7 worm cellular contexts compared by ENCODE assay signal in the genomic region with DNA sequence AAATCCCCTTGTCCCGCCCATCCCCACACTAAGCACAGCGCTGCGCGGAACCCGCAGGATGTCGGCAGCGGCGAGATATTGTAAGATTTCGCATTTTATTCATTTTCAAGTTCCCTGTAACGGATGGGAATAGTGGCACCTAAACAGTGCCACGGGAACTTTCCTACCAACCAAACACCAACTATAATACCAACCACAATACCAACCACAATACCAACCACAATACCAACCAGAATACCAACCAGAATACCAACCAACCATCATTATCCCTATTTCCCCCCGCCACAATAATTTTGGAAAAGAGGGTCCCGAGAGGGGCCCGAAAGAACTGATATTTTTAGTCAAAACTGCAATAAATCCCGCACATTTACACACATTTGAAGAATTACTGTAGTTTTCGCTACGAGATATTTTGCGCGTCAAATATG.
TF ChIP-seq lines count a peak whose summit lies in the region.

No protein-coding gene starts in this region.

TF ChIP-seq in whole organism, L1 larva, 84 proteins besides CTCF, POLR2A, EP300 and RAD21:
- TF ChIP-seq efl-1 (optimal IDR thresholded peaks at IDR 0.05; lab: Kevin White, UChicago) (no peak), efl-1 (GFP tag; optimal IDR thresholded peaks at IDR 0.05 in 1 of 2; lab: Kevin White, UChicago) (peak in 1 of 2 experiments; percentile 47), nhr-47 (tag; optimal IDR thresholded peaks at IDR 0.05; lab: Kevin White, UChicago) (no peak), nhr-85 (tag; lab: Kevin White, UChicago) (peak; percentile 68), snpc-4 (tag; optimal IDR thresholded peaks at IDR 0.05; lab: Kevin White, UChicago) (peak; percentile 92)

TF ChIP-seq in whole organism, L2 larva, 48 proteins besides CTCF, POLR2A, EP300 and RAD21:
- no peak for TF ChIP-seq fos-1 (tag; optimal IDR thresholded peaks at IDR 0.05; lab: Kevin White, UChicago)
- TF ChIP-seq sma-3 (GFP tag; optimal IDR thresholded peaks at IDR 0.05; lab: Kevin White, UChicago), result peak; percentile 9
- TF ChIP-seq snpc-4 (tag; optimal IDR thresholded peaks at IDR 0.05; lab: Kevin White, UChicago), result peak; percentile 90
TF ChIP-seq in whole organism, L2 larva: peak in this region for 2.

TF ChIP-seq in whole organism, L3 larva, 47 proteins besides CTCF, POLR2A, EP300 and RAD21:
- peak; percentile 77 for TF ChIP-seq ama-1 (optimal IDR thresholded peaks at IDR 0.05; lab: Kevin White, UChicago)
- TF ChIP-seq snpc-4 (tag; optimal IDR thresholded peaks at IDR 0.05; lab: Kevin White, UChicago), result peak; percentile 89
- TF ChIP-seq fkh-2 (tag; optimal IDR thresholded peaks at IDR 0.05; lab: Kevin White, UChicago), result no peak
- no peak for TF ChIP-seq ceh-28 (tag; optimal IDR thresholded peaks at IDR 0.05; lab: Kevin White, UChicago)
- no peak for TF ChIP-seq nhr-11 (tag; optimal IDR thresholded peaks at IDR 0.05; lab: Kevin White, UChicago)
- TF ChIP-seq ceh-9 (tag; optimal IDR thresholded peaks at IDR 0.05; lab: Kevin White, UChicago), result no peak
- no peak for TF ChIP-seq fos-1 (tag; optimal IDR thresholded peaks at IDR 0.05; lab: Kevin White, UChicago)

TF ChIP-seq in whole organism, L4 larva, 104 proteins besides CTCF, POLR2A, EP300 and RAD21 (continues in another document):
- TF ChIP-seq ctbp-1 (GFP tag; IDR thresholded peaks at IDR 0.05; lab: Robert Waterston, UW) (no peak), daf-16 (GFP tag; optimal IDR thresholded peaks at IDR 0.05; lab: Kevin White, UChicago) (no peak), daf-16 (tag; optimal IDR thresholded peaks at IDR 0.05; lab: Kevin White, UChicago) (no peak), snpc-4 (tag; optimal IDR thresholded peaks at IDR 0.05; lab: Kevin White, UChicago) (peak; percentile 74), nhr-76 (tag; optimal IDR thresholded peaks at IDR 0.05; lab: Kevin White, UChicago) (no peak), set-16 (GFP tag; IDR thresholded peaks at IDR 0.05; lab: Robert Waterston, UW) (no peak), skn-1 (tag; optimal IDR thresholded peaks at IDR 0.05; lab: Kevin White, UChicago) (no peak), ceh-20 (GFP tag; IDR thresholded peaks at IDR 0.05; lab: Robert Waterston, UW) (no peak), fkh-10 (GFP tag; optimal IDR thresholded peaks at IDR 0.05; lab: Kevin White, UChicago) (no peak), aha-1 (tag; lab: Kevin White, UChicago) (peak; percentile 13), nhr-11 (tag; optimal IDR thresholded peaks at IDR 0.05; lab: Kevin White, UChicago) (no peak), dmd-8 (GFP tag; IDR thresholded peaks at IDR 0.05; lab: Robert Waterston, UW) (no peak), F44E2.7 (GFP tag; IDR thresholded peaks at IDR 0.05; lab: Robert Waterston, UW) (no peak), gei-8 (GFP tag; optimal IDR thresholded peaks at IDR 0.05; lab: Kevin White, UChicago) (no peak), zfp-3 (GFP tag; conservative IDR thresholded peaks at IDR 0.05; lab: Robert Waterston, UW) (no peak), ZK337.2 (GFP tag; IDR thresholded peaks at IDR 0.05; lab: Robert Waterston, UW) (no peak), dve-1 (tag; optimal IDR thresholded peaks at IDR 0.05; lab: Kevin White, UChicago; ENCODE audit: insufficient read depth) (no peak), jun-1 (tag; optimal IDR thresholded peaks at IDR 0.05; lab: Kevin White, UChicago) (no peak), zip-11 (GFP tag; IDR thresholded peaks at IDR 0.05; lab: Robert Waterston, UW) (no peak)

TF ChIP-seq in whole organism, early embryonic, 17 proteins besides CTCF, POLR2A, EP300 and RAD21:
- TF ChIP-seq aly-1 (tag; optimal IDR thresholded peaks at IDR 0.05; lab: Kevin White, UChicago), result no peak
- TF ChIP-seq F13C5.2 (tag; optimal IDR thresholded peaks at IDR 0.05; lab: Kevin White, UChicago), result no peak
- no peak for TF ChIP-seq tra-4 (tag; optimal IDR thresholded peaks at IDR 0.05; lab: Kevin White, UChicago)
- TF ChIP-seq B0310.2 (tag; optimal IDR thresholded peaks at IDR 0.05; lab: Kevin White, UChicago), result no peak
- TF ChIP-seq ets-7 (tag; optimal IDR thresholded peaks at IDR 0.05; lab: Kevin White, UChicago), result no peak
- no peak for TF ChIP-seq hmbx-1 (tag; optimal IDR thresholded peaks at IDR 0.05; lab: Kevin White, UChicago)
- TF ChIP-seq ama-1 (optimal IDR thresholded peaks at IDR 0.05; lab: Kevin White, UChicago), result peak; percentile 61
- peak; percentile 8 for TF ChIP-seq hmg-4 (GFP tag; optimal IDR thresholded peaks at IDR 0.05; lab: Kevin White, UChicago)

TF ChIP-seq in whole organism, mixed stage, embryonic, 35 proteins besides CTCF, POLR2A, EP300 and RAD21:
- peak; percentile 4 for TF ChIP-seq cnd-1 (tag; optimal IDR thresholded peaks at IDR 0.05; lab: Kevin White, UChicago)
- TF ChIP-seq hlh-1 (tag; optimal IDR thresholded peaks at IDR 0.05; lab: Kevin White, UChicago), result no peak
- TF ChIP-seq unc-39 (tag; optimal IDR thresholded peaks at IDR 0.05; lab: Kevin White, UChicago), result no peak

TF ChIP-seq in whole organism, young adult, 124 proteins besides CTCF, POLR2A, EP300 and RAD21 (continues in another document):
- TF ChIP-seq hlh-12 (tag; optimal IDR thresholded peaks at IDR 0.05; lab: Kevin White, UChicago) (no peak), attf-6 (GFP tag; IDR thresholded peaks at IDR 0.05; lab: Robert Waterston, UW) (peak; percentile 96), nfya-1 (tag; optimal IDR thresholded peaks at IDR 0.05; lab: Kevin White, UChicago; ENCODE audit: borderline replicate concordance, insufficient read depth) (no peak), hmg-1.2 (GFP tag; IDR thresholded peaks at IDR 0.05; lab: Robert Waterston, UW) (peak; percentile 93), hmg-20 (GFP tag; IDR thresholded peaks at IDR 0.05; lab: Robert Waterston, UW) (0 out of 2 replicates have a peak, but pooled peaks have one; percentile 41), Y79H2A.3 (GFP tag; conservative IDR thresholded peaks at IDR 0.05; lab: Robert Waterston, UW) (peak; percentile 76), attf-5 (GFP tag; optimal IDR thresholded peaks at IDR 0.05; lab: Kevin White, UChicago) (no peak), ekl-4 (GFP tag; IDR thresholded peaks at IDR 0.05; lab: Robert Waterston, UW) (peak; percentile 87), Y95B8A.8 (GFP tag; IDR thresholded peaks at IDR 0.05; lab: Robert Waterston, UW) (peak; percentile 64; the same call in 1 of the 2 replicates), bed-2 (GFP tag; IDR thresholded peaks at IDR 0.05; lab: Robert Waterston, UW) (no peak), madf-3 (GFP tag; IDR thresholded peaks at IDR 0.05; lab: Robert Waterston, UW) (0 out of 2 replicates have a peak, but pooled peaks have one; percentile 66), hsf-1 (GFP tag; IDR thresholded peaks at IDR 0.05; lab: Robert Waterston, UW) (peak; percentile 68), die-1 (tag; optimal IDR thresholded peaks at IDR 0.05; lab: Kevin White, UChicago) (peak; percentile 18), F10E7.11 (tag; optimal IDR thresholded peaks at IDR 0.05; lab: Kevin White, UChicago) (peak; percentile 29), snpc-4 (GFP tag; optimal IDR thresholded peaks at IDR 0.05; lab: Kevin White, UChicago) (peak; percentile 97), snpc-4 (tag; optimal IDR thresholded peaks at IDR 0.05; lab: Kevin White, UChicago) (peak; percentile 94 to 98 (median 96)), let-526 (GFP tag; IDR thresholded peaks at IDR 0.05; lab: Robert Waterston, UW) (0 out of 2 replicates have a peak, but pooled peaks have one; percentile 42), unc-62 (GFP tag; optimal IDR thresholded peaks at IDR 0.05; lab: Kevin White, UChicago) (no peak), snpc-1.1 (tag; optimal IDR thresholded peaks at IDR 0.05; lab: Kevin White, UChicago; ENCODE audit: insufficient read depth) (peak; percentile 98), lsl-1 (GFP tag; optimal IDR thresholded peaks at IDR 0.05; lab: Kevin White, UChicago) (peak; percentile 76), ama-1 (optimal IDR thresholded peaks at IDR 0.05; lab: Kevin White, UChicago) (peak; percentile 54), ama-1 (GFP tag; optimal IDR thresholded peaks at IDR 0.05; lab: Kevin White, UChicago) (peak in 1 of 2 experiments; percentile 27), B0019.2 (GFP tag; conservative IDR thresholded peaks at IDR 0.05; lab: Robert Waterston, UW) (0 out of 2 replicates have a peak, but pooled peaks have one; percentile 50), hrde-1 (tag; optimal IDR thresholded peaks at IDR 0.05; lab: Kevin White, UChicago; ENCODE audit: borderline replicate concordance) (peak; percentile 92), rec-8 (tag; optimal IDR thresholded peaks at IDR 0.05; lab: Kevin White, UChicago) (peak in 1 of 2 experiments; percentile 51), him-1 (tag; optimal IDR thresholded peaks at IDR 0.05; lab: Kevin White, UChicago) (peak; percentile 99), K11D2.4 (GFP tag; IDR thresholded peaks at IDR 0.05; lab: Robert Waterston, UW) (no peak), B0336.3 (GFP tag; IDR thresholded peaks at IDR 0.05; lab: Robert Waterston, UW) (peak; percentile 52; the same call in 1 of the 2 replicates), bed-1 (GFP tag; IDR thresholded peaks at IDR 0.05; lab: Robert Waterston, UW) (no peak), unc-130 (GFP tag; optimal IDR thresholded peaks at IDR 0.05; lab: Kevin White, UChicago) (peak; percentile 67), dox-1 (GFP tag; IDR thresholded peaks at IDR 0.05; lab: Robert Waterston, UW) (peak; percentile 68), F49E8.2 (tag; optimal IDR thresholded peaks at IDR 0.05; lab: Kevin White, UChicago; ENCODE audit: insufficient read depth) (peak; percentile 84), nhr-179 (tag; optimal IDR thresholded peaks at IDR 0.05; lab: Kevin White, UChicago) (no peak), fkh-3 (tag; optimal IDR thresholded peaks at IDR 0.05; lab: Kevin White, UChicago) (no peak), snpc-1.3 (tag; optimal IDR thresholded peaks at IDR 0.05; lab: Kevin White, UChicago; ENCODE audit: insufficient read depth) (peak; percentile 74), sea-2 (GFP tag; IDR thresholded peaks at IDR 0.05; lab: Robert Waterston, UW) (no peak), cebp-1 (GFP tag; IDR thresholded peaks at IDR 0.05; lab: Robert Waterston, UW) (no peak), cebp-1 (tag; optimal IDR thresholded peaks at IDR 0.05; lab: Kevin White, UChicago) (peak; percentile 22), F55B11.4 (tag; optimal IDR thresholded peaks at IDR 0.05; lab: Kevin White, UChicago; ENCODE audit: borderline replicate concordance, insufficient read depth) (no peak), cebp-2 (GFP tag; IDR thresholded peaks at IDR 0.05; lab: Robert Waterston, UW) (0 out of 2 replicates have a peak, but pooled peaks have one; percentile 8), madf-6 (GFP tag; IDR thresholded peaks at IDR 0.05; lab: Robert Waterston, UW) (peak; percentile 83), F33H1.4 (GFP tag; IDR thresholded peaks at IDR 0.05; lab: Robert Waterston, UW) (peak; percentile 60), tbp1 (GFP tag; optimal IDR thresholded peaks at IDR 0.05; lab: Kevin White, UChicago) (peak; percentile 76), pbrm-1 (GFP tag; IDR thresholded peaks at IDR 0.05; lab: Robert Waterston, UW) (peak; percentile 94)
